Worm (Caenorhabditis elegans) whole organism, L2 larva: ENCODE results near the gene T22D1.1.

ENCODE experiments used
- C34F6.9 ChIP-seq: fragments of 150-350 bp; optimal IDR thresholded peaks from 2 replicates; lab custom pipeline; 2014; ENCODE audit warnings: missing biosample characterization, missing genetic modification characterization
- F13H6.1 ChIP-seq: sonication (generic microtip); optimal IDR thresholded peaks from 2 replicates; lab custom pipeline; 2016; ENCODE audit warnings: missing genetic modification characterization, missing compliant biosample characterization
- R02D3.7 ChIP-seq: fragments of 150-350 bp; optimal IDR thresholded peaks from 2 replicates; lab custom pipeline; 2014; ENCODE audit warnings: missing biosample characterization, missing genetic modification characterization
- Y55F3AM.14 ChIP-seq: fragments of 200-800 bp; sonication (Bioruptor generic); optimal IDR thresholded peaks from 2 replicates; lab custom pipeline; 2018; ENCODE audit warnings: mild to moderate bottlenecking, missing genetic modification characterization, missing compliant biosample characterization
- ZK546.5 ChIP-seq: sonication (generic microtip); optimal IDR thresholded peaks from 2 replicates; lab custom pipeline; 2017; ENCODE audit warnings: missing biosample characterization, missing genetic modification characterization
- alr-1 ChIP-seq: fragments of 150-350 bp; optimal IDR thresholded peaks from 2 replicates; lab custom pipeline; 2014; ENCODE audit warnings: missing biosample characterization, missing genetic modification characterization
- ama-1 ChIP-seq: fragments of 150-350 bp; optimal IDR thresholded peaks from 2 replicates; lab custom pipeline; 2018; ENCODE audit warnings: inconsistent platforms
- ceh-16 ChIP-seq: fragments of 150-350 bp; optimal IDR thresholded peaks from 2 replicates; lab custom pipeline; 2014; ENCODE audit warnings: missing biosample characterization, missing genetic modification characterization
- crh-2 ChIP-seq: sonication (generic microtip); optimal IDR thresholded peaks from 2 replicates; lab custom pipeline; 2017; ENCODE audit warnings: missing biosample characterization, missing genetic modification characterization
- dmd-4 ChIP-seq: sonication (generic microtip); optimal IDR thresholded peaks from 2 replicates; lab custom pipeline; 2017; ENCODE audit warnings: missing biosample characterization, missing genetic modification characterization
- egl-27 ChIP-seq: sonication (generic microtip); optimal IDR thresholded peaks from 3 replicates; lab custom pipeline; 2017; ENCODE audit warnings: missing biosample characterization, missing genetic modification reagents, missing genetic modification characterization
- elt-1 ChIP-seq: fragments of 150-350 bp; optimal IDR thresholded peaks from 2 replicates; lab custom pipeline; 2014; ENCODE audit warnings: missing biosample characterization, missing genetic modification characterization
- fos-1 ChIP-seq: fragments of 150-350 bp; optimal IDR thresholded peaks from 2 replicates; lab custom pipeline; 2014; ENCODE audit warnings: missing biosample characterization, missing genetic modification characterization
- gmeb-1 ChIP-seq: fragments of 150-350 bp; optimal IDR thresholded peaks from 2 replicates; lab custom pipeline; 2014; ENCODE audit warnings: missing biosample characterization, missing genetic modification characterization
- lin-11 ChIP-seq: fragments of 150-350 bp; sonication (generic microtip); optimal IDR thresholded peaks from 2 replicates; lab custom pipeline; 2014; ENCODE audit warnings: missing biosample characterization, missing genetic modification characterization, inconsistent platforms, mixed read lengths
- lin-13 ChIP-seq: fragments of 150-350 bp; optimal IDR thresholded peaks from 2 replicates; lab custom pipeline; 2014; ENCODE audit warnings: missing biosample characterization, missing genetic modification reagents, missing genetic modification characterization
- lin-39 ChIP-seq: fragments of 150-350 bp; optimal IDR thresholded peaks from 2 replicates; lab custom pipeline; 2014; ENCODE audit warnings: missing biosample characterization, missing genetic modification reagents, missing genetic modification characterization
- lsy-2 ChIP-seq, 2 experiments: fragments of 150-350 bp in 1 of 2; sonication (generic microtip) in 1 of 2; optimal IDR thresholded peaks; 2 replicates each; lab custom pipeline; 2014 to 2017; ENCODE audit warnings: missing biosample characterization in 2 of 2, missing genetic modification characterization in 2 of 2
- mab-5 ChIP-seq: fragments of 150-350 bp; optimal IDR thresholded peaks from 2 replicates; lab custom pipeline; 2014; ENCODE audit warnings: missing biosample characterization, missing genetic modification characterization
- mdl-1 ChIP-seq, 2 experiments: fragments of 150-350 bp in 1 of 2; sonication (generic microtip) in 1 of 2; optimal IDR thresholded peaks; 2 replicates each; lab custom pipeline; 2017; ENCODE audit warnings: missing biosample characterization in 2 of 2, missing genetic modification characterization in 2 of 2
- nhr-10 ChIP-seq: sonication (generic microtip); optimal IDR thresholded peaks from 2 replicates; lab custom pipeline; 2017; ENCODE audit warnings: missing biosample characterization, missing genetic modification characterization
- nhr-11 ChIP-seq: fragments of 150-350 bp; optimal IDR thresholded peaks from 2 replicates; lab custom pipeline; 2014; ENCODE audit warnings: missing biosample characterization, missing genetic modification characterization
- nhr-12 ChIP-seq: fragments of 150-350 bp; optimal IDR thresholded peaks from 2 replicates; lab custom pipeline; 2014; ENCODE audit warnings: missing biosample characterization, missing genetic modification characterization
- nhr-129 ChIP-seq: fragments of 150-350 bp; optimal IDR thresholded peaks from 2 replicates; lab custom pipeline; 2014; ENCODE audit warnings: missing biosample characterization, missing genetic modification characterization
- nhr-21 ChIP-seq: fragments of 150-350 bp; optimal IDR thresholded peaks from 2 replicates; lab custom pipeline; 2014; ENCODE audit warnings: missing biosample characterization, missing genetic modification characterization
- nhr-23 ChIP-seq: fragments of 150-350 bp; optimal IDR thresholded peaks from 2 replicates; lab custom pipeline; 2014; ENCODE audit warnings: missing biosample characterization, missing genetic modification reagents, missing genetic modification characterization
- nhr-237 ChIP-seq: fragments of 150-350 bp; optimal IDR thresholded peaks from 2 replicates; lab custom pipeline; 2014; ENCODE audit warnings: missing biosample characterization, missing genetic modification characterization
- nhr-6 ChIP-seq: fragments of 150-350 bp; optimal IDR thresholded peaks from 2 replicates; lab custom pipeline; 2014; ENCODE audit warnings: missing biosample characterization, missing genetic modification characterization
- nhr-77 ChIP-seq: fragments of 150-350 bp; optimal IDR thresholded peaks from 2 replicates; lab custom pipeline; 2014; ENCODE audit warnings: missing biosample characterization, missing genetic modification characterization
- peb-1 ChIP-seq: fragments of 150-350 bp; optimal IDR thresholded peaks from 2 replicates; lab custom pipeline; 2014; ENCODE audit warnings: missing biosample characterization, missing genetic modification characterization
- sem-4 ChIP-seq: fragments of 150-350 bp; optimal IDR thresholded peaks from 2 replicates; lab custom pipeline; 2014; ENCODE audit warnings: missing biosample characterization, missing genetic modification reagents, missing genetic modification characterization
- sma-9 ChIP-seq, 2 experiments: fragments of 150-350 bp in 1 of 2; sonication (generic microtip) in 1 of 2; optimal IDR thresholded peaks; 2 replicates each; lab custom pipeline; 2014 to 2016; ENCODE audit warnings: missing genetic modification characterization in 2 of 2, mild to moderate bottlenecking in 1 of 2, missing biosample characterization in 1 of 2, missing compliant biosample characterization in 1 of 2, missing genetic modification reagents in 1 of 2, moderate library complexity in 1 of 2
- snpc-4 ChIP-seq: fragments of 150-350 bp; optimal IDR thresholded peaks from 2 replicates; lab custom pipeline; 2014; ENCODE audit warnings: missing biosample characterization, missing genetic modification characterization
- unc-55 ChIP-seq: fragments of 150-350 bp; sonication (generic microtip); optimal IDR thresholded peaks from 3 replicates; lab custom pipeline; 2014; ENCODE audit warnings: missing biosample characterization, missing genetic modification reagents, missing genetic modification characterization
- unc-62 ChIP-seq: fragments of 150-350 bp; optimal IDR thresholded peaks from 2 replicates; lab custom pipeline; 2014; ENCODE audit warnings: missing biosample characterization, missing genetic modification reagents, missing genetic modification characterization
- zag-1 ChIP-seq: fragments of 150-350 bp; optimal IDR thresholded peaks from 2 replicates; lab custom pipeline; 2014; ENCODE audit warnings: missing biosample characterization, missing genetic modification characterization
- ztf-1 ChIP-seq: fragments of 200-800 bp; sonication (Bioruptor generic); conservative IDR thresholded peaks from 2 replicates; pipeline ENCODE4 v1.3.6; 2022; ENCODE audit warnings: missing genetic modification characterization, missing compliant biosample characterization
- ztf-11 ChIP-seq: sonication (generic microtip); optimal IDR thresholded peaks from 2 replicates; lab custom pipeline; 2017; ENCODE audit warnings: missing biosample characterization, missing genetic modification characterization
- ztf-4 ChIP-seq: fragments of 150-350 bp; optimal IDR thresholded peaks from 2 replicates; lab custom pipeline; 2014; ENCODE audit warnings: missing biosample characterization, missing genetic modification characterization

T22D1.1 gene

ce11 chrIV:6923070-6923469 lies at the start of gene T22D1.1:
TSS of gene T22D1.1 (plus strand) at chrIV:6923370.
- TF ChIP-seq snpc-4 (no peak), ZK546.5 (tag; lab: Kevin White, UChicago) (no peak), nhr-77 (no peak), lin-11 (tag; lab: Kevin White, UChicago) (no peak), nhr-129 (tag; lab: Kevin White, UChicago) (no peak), zag-1 (tag; lab: Kevin White, UChicago) (no peak), nhr-237 (tag; lab: Kevin White, UChicago) (no peak)

- TF ChIP-seq nhr-77 (no peak), nhr-21 (peak; percentile 49), lin-11 (tag; lab: Kevin White, UChicago) (no peak), unc-62 (GFP tag; lab: Kevin White, UChicago) (no peak), nhr-6 (tag; lab: Kevin White, UChicago) (peak; percentile 13), gmeb-1 (no peak), F13H6.1 (tag; lab: Kevin White, UChicago) (peak; percentile 78), C34F6.9 (peak; percentile 75), ztf-4 (tag; lab: Kevin White, UChicago) (no peak), peb-1 (no peak), alr-1 (no peak), nhr-237 (tag; lab: Kevin White, UChicago) (no peak), mdl-1 (tag; optimal IDR thresholded peaks at IDR 0.05; lab: Kevin White, UChicago) (peak in 1 of 2 experiments; percentile 20), nhr-23 (no peak), nhr-129 (tag; lab: Kevin White, UChicago) (peak; percentile 80), ama-1 (lab: Kevin White, UChicago) (no peak), lin-39 (tag; lab: Kevin White, UChicago) (no peak), dmd-4 (tag; lab: Kevin White, UChicago) (no peak), zag-1 (tag; lab: Kevin White, UChicago) (peak; percentile 35), unc-55 (GFP tag; lab: Kevin White, UChicago) (peak; percentile 83), ZK546.5 (tag; lab: Kevin White, UChicago) (no peak), ztf-1 (GFP tag; lab: Robert Waterston, UW) (no peak), ztf-11 (tag; lab: Kevin White, UChicago) (no peak), Y55F3AM.14 (GFP tag; lab: Kevin White, UChicago) (no peak), sem-4 (tag; lab: Kevin White, UChicago) (no peak), lsy-2 (tag; optimal IDR thresholded peaks at IDR 0.05; lab: Kevin White, UChicago) (peak in 1 of 2 experiments; percentile 79), fos-1 (tag; lab: Kevin White, UChicago) (peak; percentile 18), mab-5 (no peak), snpc-4 (peak; percentile 48), elt-1 (tag; lab: Kevin White, UChicago) (no peak), nhr-12 (tag; lab: Kevin White, UChicago) (no peak), nhr-11 (tag; lab: Kevin White, UChicago) (no peak), nhr-10 (tag; lab: Kevin White, UChicago) (no peak), ceh-16 (tag; lab: Kevin White, UChicago) (no peak), lin-13 (GFP tag; lab: Kevin White, UChicago) (peak; percentile 17), egl-27 (tag; lab: Kevin White, UChicago) (peak; percentile 87), crh-2 (tag; lab: Kevin White, UChicago) (peak; percentile 61), sma-9 (GFP tag; optimal IDR thresholded peaks at IDR 0.05; lab: Kevin White, UChicago) (peak; percentile 99), sma-9 (tag; optimal IDR thresholded peaks at IDR 0.05; lab: Kevin White, UChicago) (no peak), R02D3.7 (tag; lab: Kevin White, UChicago) (no peak)
Measured at ce11 chrIV:6878912-6879554, 44.1 kb upstream of the T22D1.1 start.

ce11 chrIV:6879666-6880210 lies 43.4 kb upstream of the T22D1.1 start:
- TF ChIP-seq ZK546.5 (tag; lab: Kevin White, UChicago): no peak
- no peak for TF ChIP-seq gmeb-1
- no peak for TF ChIP-seq elt-1 (tag; lab: Kevin White, UChicago)
- no peak for TF ChIP-seq nhr-77
- no peak for TF ChIP-seq nhr-11 (tag; lab: Kevin White, UChicago)
- no peak for TF ChIP-seq nhr-6 (tag; lab: Kevin White, UChicago)
- TF ChIP-seq nhr-21: no peak
- TF ChIP-seq zag-1 (tag; lab: Kevin White, UChicago): no peak
- no peak for TF ChIP-seq ceh-16 (tag; lab: Kevin White, UChicago)
- no peak for TF ChIP-seq mdl-1 (tag; optimal IDR thresholded peaks at IDR 0.05; lab: Kevin White, UChicago)
- TF ChIP-seq nhr-23: no peak
- no peak for TF ChIP-seq nhr-10 (tag; lab: Kevin White, UChicago)
- TF ChIP-seq mab-5: no peak
